Fruit fly (Drosophila melanogaster): ENCODE data around the gene CG43740.

The CG43740 gene

dm6 chrX:10325567-10326345 lies 7.7 kb upstream of the CG43740 start, which contains the start of gene alpha-Man-Ia:
Gene alpha-Man-Ia, minus strand, starts transcription at chrX:10325958.
- TF ChIP-seq usp (GFP tag; optimal IDR thresholded peaks at IDR 0.05): no peak

dm6 chrX:10326346-10326830 lies 7.1 kb upstream of the CG43740 start, which contains the start of gene CG2909:
Gene CG2909, plus strand, starts transcription at chrX:10326464.
- TF ChIP-seq EcR (GFP tag; optimal IDR thresholded peaks at IDR 0.05): no peak
- no peak for TF ChIP-seq Dll (optimal IDR thresholded peaks at IDR 0.05)
- TF ChIP-seq CG8478 (optimal IDR thresholded peaks at IDR 0.05): no peak
- TF ChIP-seq usp (GFP tag; optimal IDR thresholded peaks at IDR 0.05): no peak
- no peak for TF ChIP-seq psq (optimal IDR thresholded peaks at IDR 0.05)
- TF ChIP-seq pan (optimal IDR thresholded peaks at IDR 0.05): no peak

dm6 chrX:10329659-10330289 lies 3.7 kb upstream of the CG43740 start, which contains the start of gene Gip:
Gene Gip, minus strand, starts transcription at chrX:10329872.
- TF ChIP-seq pan (optimal IDR thresholded peaks at IDR 0.05) (no peak), psq (optimal IDR thresholded peaks at IDR 0.05) (no peak), Dll (optimal IDR thresholded peaks at IDR 0.05) (no peak), EcR (GFP tag; optimal IDR thresholded peaks at IDR 0.05) (no peak), usp (GFP tag; optimal IDR thresholded peaks at IDR 0.05) (no peak), CG8478 (optimal IDR thresholded peaks at IDR 0.05) (no peak)

dm6 chrX:10331718-10332117 lies 1.7 kb upstream of the CG43740 start, which contains the start of gene CG15306:
Gene CG15306, minus strand, starts transcription at chrX:10331818.
- TF ChIP-seq CG8478 (optimal IDR thresholded peaks at IDR 0.05) (no peak), psq (optimal IDR thresholded peaks at IDR 0.05) (no peak), EcR (GFP tag; optimal IDR thresholded peaks at IDR 0.05) (no peak), Dll (optimal IDR thresholded peaks at IDR 0.05) (no peak), usp (GFP tag; optimal IDR thresholded peaks at IDR 0.05) (no peak), pan (optimal IDR thresholded peaks at IDR 0.05) (no peak)

dm6 chrX:10340492-10340891 lies 7.0 kb downstream of the CG43740 start:
- TF ChIP-seq usp (GFP tag; optimal IDR thresholded peaks at IDR 0.05) (no peak), Dll (optimal IDR thresholded peaks at IDR 0.05) (no peak), psq (optimal IDR thresholded peaks at IDR 0.05) (no peak), CG8478 (optimal IDR thresholded peaks at IDR 0.05) (no peak), EcR (GFP tag; optimal IDR thresholded peaks at IDR 0.05) (no peak), pan (optimal IDR thresholded peaks at IDR 0.05) (no peak)

dm6 chrX:10347979-10348692 lies 14.7 kb downstream of the CG43740 start:
- no peak for TF ChIP-seq pan (optimal IDR thresholded peaks at IDR 0.05)
- TF ChIP-seq CG8478 (optimal IDR thresholded peaks at IDR 0.05): no peak
- TF ChIP-seq usp (GFP tag; optimal IDR thresholded peaks at IDR 0.05): no peak
- TF ChIP-seq Dll (optimal IDR thresholded peaks at IDR 0.05): no peak
- no peak for TF ChIP-seq psq (optimal IDR thresholded peaks at IDR 0.05)
- no peak for TF ChIP-seq EcR (GFP tag; optimal IDR thresholded peaks at IDR 0.05)

dm6 chrX:10362127-10362526 lies 28.7 kb downstream of the CG43740 start:
- TF ChIP-seq CG8478 (optimal IDR thresholded peaks at IDR 0.05) (no peak), psq (optimal IDR thresholded peaks at IDR 0.05) (no peak), usp (GFP tag; optimal IDR thresholded peaks at IDR 0.05) (no peak), EcR (GFP tag; optimal IDR thresholded peaks at IDR 0.05) (no peak), pan (optimal IDR thresholded peaks at IDR 0.05) (no peak), Dll (optimal IDR thresholded peaks at IDR 0.05) (no peak)

- no peak for TF ChIP-seq EcR (GFP tag; optimal IDR thresholded peaks at IDR 0.05)
- no peak for TF ChIP-seq Dll (optimal IDR thresholded peaks at IDR 0.05)
- TF ChIP-seq pan (optimal IDR thresholded peaks at IDR 0.05): no peak
- no peak for TF ChIP-seq usp (GFP tag; optimal IDR thresholded peaks at IDR 0.05)
- no peak for TF ChIP-seq CG8478 (optimal IDR thresholded peaks at IDR 0.05)
Measured at dm6 chrX:10362557-10363366, 29.3 kb downstream of the CG43740 start.

dm6 chrX:10364556-10365227 lies 31.2 kb downstream of the CG43740 start:
- no peak for TF ChIP-seq Dll (optimal IDR thresholded peaks at IDR 0.05)
- no peak for TF ChIP-seq psq (optimal IDR thresholded peaks at IDR 0.05)
- no peak for TF ChIP-seq EcR (GFP tag; optimal IDR thresholded peaks at IDR 0.05)
- TF ChIP-seq usp (GFP tag; optimal IDR thresholded peaks at IDR 0.05): no peak
- TF ChIP-seq CG8478 (optimal IDR thresholded peaks at IDR 0.05): no peak
- TF ChIP-seq pan (optimal IDR thresholded peaks at IDR 0.05): no peak

dm6 chrX:10365748-10366415 lies 32.4 kb downstream of the CG43740 start:
- TF ChIP-seq usp (GFP tag; optimal IDR thresholded peaks at IDR 0.05) (no peak), psq (optimal IDR thresholded peaks at IDR 0.05) (no peak), CG8478 (optimal IDR thresholded peaks at IDR 0.05) (no peak), EcR (GFP tag; optimal IDR thresholded peaks at IDR 0.05) (no peak), pan (optimal IDR thresholded peaks at IDR 0.05) (no peak), Dll (optimal IDR thresholded peaks at IDR 0.05) (no peak)

All from whole organism.